Worm (Caenorhabditis elegans): ENCODE measurements around the gene metl-5.

DNA sequence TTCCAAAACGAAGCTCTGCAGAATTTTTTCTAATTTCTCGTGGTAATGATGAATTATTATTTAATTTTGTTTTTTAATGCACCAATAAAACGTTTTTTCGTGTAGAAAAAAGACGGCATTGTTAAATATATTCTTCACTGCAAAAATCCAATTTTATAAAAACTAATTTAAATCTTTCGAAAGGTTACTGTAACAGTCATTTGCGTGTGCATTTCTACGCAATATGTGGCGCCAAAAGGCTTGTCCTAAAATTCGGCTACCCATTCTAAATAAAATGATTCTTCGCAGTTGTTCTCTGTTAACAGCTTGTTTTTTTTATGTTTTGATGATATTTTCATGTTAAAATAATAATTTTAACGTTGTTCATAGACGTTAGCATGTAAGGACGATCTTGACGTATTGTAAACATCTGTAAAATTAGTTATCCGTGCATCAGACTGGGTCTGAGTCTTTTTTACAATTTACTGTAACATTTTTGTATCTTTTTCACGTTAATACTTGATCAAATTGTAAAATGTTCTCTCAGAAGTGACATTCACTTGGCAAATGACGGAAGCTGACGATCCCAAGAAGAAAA, 10.2 kb upstream of the metl-5 start, which contains the start of gene mip-1:
- TF ChIP-seq efl-1 (GFP tag; optimal IDR thresholded peaks at IDR 0.05) (peak; percentile 87), ets-4 (GFP tag; optimal IDR thresholded peaks at IDR 0.05) (no peak), unc-130 (GFP tag; optimal IDR thresholded peaks at IDR 0.05) (no peak), F39B2.1 (GFP tag; IDR thresholded peaks at IDR 0.05) (no peak), T26A5.8 (tag; optimal IDR thresholded peaks at IDR 0.05) (no peak), D2030.7 (GFP tag; IDR thresholded peaks at IDR 0.05) (peak; percentile 46), ztf-26 (tag; optimal IDR thresholded peaks at IDR 0.05) (no peak), zfh-2 (GFP tag; conservative IDR thresholded peaks at IDR 0.05) (no peak), cebp-2 (GFP tag; IDR thresholded peaks at IDR 0.05) (no peak)
